Fruit fly (Drosophila melanogaster): ENCODE data around the gene skd.

dm6 chr3L:21041952-21042933 lies 15.0 kb upstream of the skd start:
- TF ChIP-seq h (optimal IDR thresholded peaks at IDR 0.05) (no peak), Myc (optimal IDR thresholded peaks at IDR 0.05) (no peak)

Data from Kc167 (cell line).